Worm (Caenorhabditis elegans): ENCODE data around the gene kap-1.

kap-1 gene

DNA sequence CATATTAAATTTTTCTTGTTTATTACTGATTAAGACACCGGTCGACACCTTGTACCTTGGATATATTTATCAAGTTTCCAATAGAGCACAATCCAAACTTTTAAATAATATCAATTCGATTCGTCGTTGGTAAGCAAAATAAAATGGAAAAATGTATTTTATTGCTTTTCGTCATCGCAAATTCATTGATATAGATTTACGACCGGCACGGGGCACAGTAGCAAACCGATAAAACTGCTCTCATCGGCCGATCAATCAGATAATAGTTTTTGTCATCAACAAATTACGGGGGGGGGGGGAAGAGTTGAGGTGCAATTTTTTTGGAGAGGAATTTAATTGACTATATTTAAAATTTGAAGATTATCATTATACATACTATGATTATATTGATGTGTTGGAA is 15.3 kb upstream of the kap-1 start:
- no peak for TF ChIP-seq ceh-8 (GFP tag; optimal IDR thresholded peaks at IDR 0.05)
- TF ChIP-seq ama-1 (optimal IDR thresholded peaks at IDR 0.05): no peak
- TF ChIP-seq unc-86 (tag; optimal IDR thresholded peaks at IDR 0.05): no peak
- no peak for TF ChIP-seq ztf-11 (tag; optimal IDR thresholded peaks at IDR 0.05)
- no peak for TF ChIP-seq nhr-12 (tag; optimal IDR thresholded peaks at IDR 0.05)
- no peak for TF ChIP-seq mef-2 (tag; optimal IDR thresholded peaks at IDR 0.05)
- no peak for TF ChIP-seq unc-30 (tag; optimal IDR thresholded peaks at IDR 0.05)
- TF ChIP-seq snpc-4 (tag; optimal IDR thresholded peaks at IDR 0.05): no peak
- TF ChIP-seq isw-1 (GFP tag; IDR thresholded peaks at IDR 0.05): no peak
- TF ChIP-seq blmp-1 (tag; optimal IDR thresholded peaks at IDR 0.05): no peak

DNA sequence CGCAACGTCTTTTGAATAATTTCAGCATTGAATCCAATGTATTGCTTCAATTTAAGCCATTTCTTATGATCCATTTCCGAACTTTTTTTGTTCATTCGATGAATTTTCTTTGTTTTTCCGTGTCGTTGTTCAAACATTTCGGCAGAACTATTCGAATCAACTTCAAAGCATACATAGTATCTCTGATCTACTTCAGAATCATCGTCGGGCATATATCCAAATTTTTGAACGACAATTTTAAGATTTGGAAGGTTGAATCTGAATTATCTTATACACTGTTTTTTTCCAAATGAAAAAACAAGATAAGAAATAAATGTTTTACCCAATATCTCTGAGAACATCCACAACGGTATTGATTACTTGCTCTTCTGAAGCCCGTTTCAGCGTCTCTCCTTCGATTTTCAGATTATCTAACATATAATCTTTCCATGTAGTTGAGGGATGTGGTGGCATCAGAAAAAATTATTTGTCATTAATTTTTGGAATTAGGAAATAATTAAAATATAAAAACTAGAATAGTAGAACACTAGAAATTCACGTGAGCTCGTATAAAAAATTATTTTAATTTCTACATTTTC is 9.4 kb upstream of the kap-1 start, which contains the start of gene lab-2:
TSS of gene lab-2 (minus strand) at position 453 of the 578 bp plus-strand sequence.
- TF ChIP-seq aly-2 (tag; optimal IDR thresholded peaks at IDR 0.05) (peak; percentile 22), swsn-7 (tag; optimal IDR thresholded peaks at IDR 0.05) (no peak), xbp-1 (tag; optimal IDR thresholded peaks at IDR 0.05) (no peak), efl-1 (optimal IDR thresholded peaks at IDR 0.05) (no peak), efl-1 (GFP tag; optimal IDR thresholded peaks at IDR 0.05 in 1 of 2) (peak in 1 of 2 experiments; percentile 78), irx-1 (tag; optimal IDR thresholded peaks at IDR 0.05) (no peak), elt-3 (tag; optimal IDR thresholded peaks at IDR 0.05) (no peak), egl-27 (tag; optimal IDR thresholded peaks at IDR 0.05) (no peak), C16A3.4 (tag; optimal IDR thresholded peaks at IDR 0.05) (peak; percentile 7), nhr-77 (tag; optimal IDR thresholded peaks at IDR 0.05) (no peak), lin-15B (tag; optimal IDR thresholded peaks at IDR 0.05) (no peak), ceh-8 (GFP tag; optimal IDR thresholded peaks at IDR 0.05) (no peak), pag-3 (tag; optimal IDR thresholded peaks at IDR 0.05; ENCODE audit: borderline replicate concordance, insufficient read depth) (no peak), elt-2 (tag; optimal IDR thresholded peaks at IDR 0.05) (peak; percentile 11), snpc-4 (tag; optimal IDR thresholded peaks at IDR 0.05) (no peak), ztf-4 (tag; optimal IDR thresholded peaks at IDR 0.05) (peak; percentile 49), unc-130 (tag; optimal IDR thresholded peaks at IDR 0.05) (no peak), lin-39 (tag; optimal IDR thresholded peaks at IDR 0.05) (no peak), jun-1 (tag; optimal IDR thresholded peaks at IDR 0.05) (no peak), C34B4.2 (tag; optimal IDR thresholded peaks at IDR 0.05) (no peak), C04F5.9 (tag; optimal IDR thresholded peaks at IDR 0.05) (no peak), lin-13 (GFP tag; optimal IDR thresholded peaks at IDR 0.05) (no peak), ama-1 (optimal IDR thresholded peaks at IDR 0.05) (peak; percentile 79), nhr-90 (tag; optimal IDR thresholded peaks at IDR 0.05; ENCODE audit: poor library complexity) (peak; percentile 22), unc-98 (GFP tag; IDR thresholded peaks at IDR 0.05) (no peak), dpl-1 (GFP tag; optimal IDR thresholded peaks at IDR 0.05) (no peak), nhr-47 (tag; optimal IDR thresholded peaks at IDR 0.05) (no peak)

DNA sequence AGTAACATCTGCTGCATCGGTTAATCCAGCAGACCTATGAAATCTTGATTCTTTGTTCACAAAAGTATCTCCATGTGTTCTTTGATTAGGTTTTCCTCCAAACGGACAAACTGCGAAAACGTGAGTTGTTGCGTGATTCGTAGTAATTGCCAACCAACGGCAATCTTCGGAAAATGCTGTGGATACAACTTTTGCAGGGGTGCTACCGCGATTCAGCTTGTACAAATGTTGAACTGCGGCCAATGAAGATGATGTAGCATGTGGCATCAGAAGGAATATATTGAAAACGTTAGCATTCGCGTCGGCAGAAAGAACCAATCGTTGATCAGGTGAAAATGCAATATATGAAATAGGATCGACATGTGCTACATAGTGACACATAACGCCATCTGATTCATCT is 7.0 kb upstream of the kap-1 start:
- TF ChIP-seq ceh-82 (tag; optimal IDR thresholded peaks at IDR 0.05) (no peak), nhr-85 (tag) (peak; percentile 56)

DNA sequence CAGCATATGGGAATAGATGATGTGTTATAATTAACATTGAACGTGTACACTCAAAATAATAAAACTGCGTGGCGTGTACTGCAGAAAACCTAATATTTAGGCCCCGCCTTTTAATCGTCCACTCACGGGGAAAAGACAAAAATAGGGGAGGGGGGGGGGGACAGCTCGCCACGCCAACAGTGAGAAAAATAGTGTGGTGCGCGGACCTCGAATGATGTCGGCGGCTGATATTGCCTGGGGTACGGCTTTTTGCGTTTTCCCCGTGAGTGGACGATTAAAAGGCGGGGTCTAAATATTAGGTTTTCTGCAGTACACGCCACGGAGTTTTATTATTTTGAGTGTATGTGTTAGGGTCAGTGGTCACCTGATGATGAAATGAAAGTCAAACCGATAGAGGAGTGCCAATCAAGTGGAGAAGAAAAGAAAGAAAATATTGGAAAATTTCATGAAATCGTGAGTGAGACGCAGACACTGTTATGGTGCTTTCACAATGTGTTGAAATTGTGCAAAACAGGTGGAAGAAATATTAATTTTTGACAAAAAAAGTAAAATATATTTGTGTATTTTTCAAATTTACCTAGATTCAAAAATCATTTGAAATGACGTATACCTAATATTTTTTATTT is 4.6 kb upstream of the kap-1 start:
- TF ChIP-seq nhr-71 (tag; optimal IDR thresholded peaks at IDR 0.05): peak; percentile 17
- TF ChIP-seq lin-14 (GFP tag; optimal IDR thresholded peaks at IDR 0.05): peak; percentile 32
- peak; percentile 50 for TF ChIP-seq blmp-1 (tag; optimal IDR thresholded peaks at IDR 0.05)
- TF ChIP-seq mep-1 (tag; optimal IDR thresholded peaks at IDR 0.05): peak; percentile 8
- peak; percentile 1 for TF ChIP-seq nhr-85 (tag)
- peak; percentile 69 for TF ChIP-seq snpc-4 (tag; optimal IDR thresholded peaks at IDR 0.05)
- TF ChIP-seq rnt-1 (tag; optimal IDR thresholded peaks at IDR 0.05): peak; percentile 29
- peak; percentile 14 for TF ChIP-seq snu-23 (GFP tag; optimal IDR thresholded peaks at IDR 0.05)
- peak; percentile 40 for TF ChIP-seq skn-1 (tag; optimal IDR thresholded peaks at IDR 0.05)
